Worm (Caenorhabditis elegans) whole organism, L1 larva: ENCODE data around the gene clec-84.

Experiments
- C16A3.4 ChIP-seq: fragments of 150-350 bp; optimal IDR thresholded peaks from 2 replicates; lab custom pipeline; 2014; ENCODE audit warnings: missing biosample characterization, missing genetic modification characterization
- nhr-12 ChIP-seq: sonication (generic microtip); optimal IDR thresholded peaks from 2 replicates; lab custom pipeline; 2017; ENCODE audit warnings: missing biosample characterization, missing genetic modification characterization
- unc-130 ChIP-seq: fragments of 150-350 bp; optimal IDR thresholded peaks from 2 replicates; lab custom pipeline; 2017; ENCODE audit warnings: missing biosample characterization, missing genetic modification characterization, inconsistent platforms
- ztf-11 ChIP-seq, 2 experiments: sonication (generic microtip); optimal IDR thresholded peaks; 2 replicates each; lab custom pipeline; 2016 to 2017; ENCODE audit warnings: missing genetic modification characterization in 2 of 2, missing biosample characterization in 1 of 2, missing compliant biosample characterization in 1 of 2

- TF ChIP-seq unc-130 (tag; lab: Kevin White, UChicago) (no peak), C16A3.4 (tag; lab: Kevin White, UChicago) (no peak), ztf-11 (tag; optimal IDR thresholded peaks at IDR 0.05; lab: Kevin White, UChicago) (no peak), nhr-12 (no peak)
Measured at ce11 chrIV:2809208-2809607, 33.1 kb upstream of the clec-84 start, which contains the start of gene Y54G2A.76.
